Worm (Caenorhabditis elegans): ENCODE results near the gene C13A2.6.

DNA sequence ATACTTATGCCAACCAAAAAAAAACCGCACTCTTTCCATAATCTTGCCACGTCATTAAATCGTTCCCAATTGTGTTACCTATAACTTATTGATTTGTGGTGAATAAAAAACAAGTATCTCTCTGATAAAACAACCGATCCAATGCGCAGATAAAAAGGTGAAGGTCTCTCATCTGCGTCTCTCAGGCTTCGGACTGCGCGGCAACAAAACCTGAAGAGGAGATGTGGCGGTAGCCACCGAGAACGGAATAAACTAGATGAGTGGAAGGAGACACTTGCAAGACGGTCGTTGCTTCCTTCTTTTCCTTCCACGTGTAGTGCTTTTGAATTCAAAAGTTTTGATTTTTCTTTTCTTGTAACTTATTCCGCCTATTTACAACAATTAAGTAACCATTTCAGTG, 44.6 kb upstream of the C13A2.6 start, which contains the start of gene fkb-3:
- TF ChIP-seq ztf-28 (GFP tag; IDR thresholded peaks at IDR 0.05) = no peak
- TF ChIP-seq fkh-3 (tag; optimal IDR thresholded peaks at IDR 0.05) = no peak
